Fruit fly (Drosophila melanogaster) whole organism, embryonic: ENCODE data around the gene CG6126.

Experiments used
- ATbp ChIP-seq: fragments of 200-800 bp; sonication (Bioruptor generic); optimal IDR thresholded peaks from 2 replicates; lab custom pipeline; 2017; ENCODE audit warnings: missing biosample characterization, mild to moderate bottlenecking, missing genetic modification characterization, missing genetic modification reagents
- CG10209 ChIP-seq: fragments of 200-800 bp; sonication (Bioruptor generic); optimal IDR thresholded peaks from 3 replicates; lab custom pipeline; 2017; ENCODE audit warnings: missing biosample characterization, mild to moderate bottlenecking, missing genetic modification characterization, missing genetic modification reagents
- CG10462 ChIP-seq: fragments of 200-800 bp; sonication (Bioruptor generic); optimal IDR thresholded peaks from 2 replicates; lab custom pipeline; 2016; ENCODE audit warnings: missing biosample characterization, missing genetic modification characterization
- CG10565 ChIP-seq: fragments of 200-800 bp; sonication (Bioruptor generic); optimal IDR thresholded peaks from 3 replicates; lab custom pipeline; 2016; ENCODE audit warnings: missing biosample characterization, mild to moderate bottlenecking, missing genetic modification characterization
- CG13296 ChIP-seq: fragments of 200-800 bp; sonication (Bioruptor generic); optimal IDR thresholded peaks from 3 replicates; lab custom pipeline; 2018; ENCODE audit warnings: missing biosample characterization, mild to moderate bottlenecking, missing genetic modification characterization
- CG13894 ChIP-seq: fragments of 200-800 bp; sonication (Bioruptor generic); optimal IDR thresholded peaks from 3 replicates; lab custom pipeline; 2018; ENCODE audit warnings: missing biosample characterization, mild to moderate bottlenecking, missing genetic modification characterization, moderate library complexity
- CG14014 ChIP-seq: fragments of 200-800 bp; sonication (Bioruptor generic); IDR thresholded peaks from 2 replicates; pipeline ENCODE4 v1.3.6; 2022; ENCODE audit warnings: missing biosample characterization, missing genetic modification characterization
- CG17361 ChIP-seq: fragments of 200-800 bp; sonication (Bioruptor generic); IDR thresholded peaks from 3 replicates; pipeline ENCODE4 v1.3.6; 2022; ENCODE audit warnings: missing biosample characterization, missing genetic modification characterization
- CG17829 ChIP-seq: fragments of 200-800 bp; optimal IDR thresholded peaks from 2 replicates; lab custom pipeline; 2019; ENCODE audit warnings: missing biosample characterization, mild to moderate bottlenecking, missing genetic modification characterization, moderate library complexity
- CG18262 ChIP-seq: fragments of 200-800 bp; optimal IDR thresholded peaks from 3 replicates; lab custom pipeline; 2019; ENCODE audit warnings: missing biosample characterization, mild to moderate bottlenecking, missing genetic modification characterization, moderate library complexity
- CG18599 ChIP-seq: fragments of 200-800 bp; sonication (Bioruptor generic); optimal IDR thresholded peaks from 3 replicates; lab custom pipeline; 2017; ENCODE audit warnings: missing biosample characterization, missing genetic modification characterization, mild to moderate bottlenecking, moderate library complexity, missing genetic modification reagents
- CG30431 ChIP-seq: fragments of 200-800 bp; sonication (Bioruptor generic); optimal IDR thresholded peaks from 2 replicates; lab custom pipeline; 2017; ENCODE audit warnings: missing biosample characterization, missing genetic modification characterization
- CG32767 ChIP-seq: fragments of 200-800 bp; sonication (Bioruptor generic); IDR thresholded peaks from 2 replicates; pipeline ENCODE4 v1.3.6; 2022; ENCODE audit warnings: missing biosample characterization, missing genetic modification characterization
- CG32772 ChIP-seq: fragments of 200-800 bp; sonication (Bioruptor generic); IDR thresholded peaks from 2 replicates; pipeline ENCODE4 v1.3.6; 2022; ENCODE audit warnings: missing biosample characterization, missing genetic modification characterization
- CG6272 ChIP-seq: fragments of 200-800 bp; sonication (Bioruptor generic); IDR thresholded peaks from 2 replicates; pipeline ENCODE4 v1.3.6; 2022; ENCODE audit warnings: missing biosample characterization, missing genetic modification characterization
- CG7271 ChIP-seq: fragments of 200-800 bp; sonication (Bioruptor generic); optimal IDR thresholded peaks from 2 replicates; lab custom pipeline; 2018; ENCODE audit warnings: missing biosample characterization, mild to moderate bottlenecking, missing genetic modification characterization, moderate library complexity
- CG9437 ChIP-seq: fragments of 200-800 bp; sonication (Bioruptor generic); optimal IDR thresholded peaks from 2 replicates; lab custom pipeline; 2018; ENCODE audit warnings: missing biosample characterization, mild to moderate bottlenecking, missing genetic modification characterization
- Dbx ChIP-seq: fragments of 200-800 bp; sonication (Bioruptor generic); IDR thresholded peaks from 3 replicates; pipeline ENCODE4 v1.3.6; 2022; ENCODE audit warnings: missing biosample characterization, missing genetic modification characterization
- Dp ChIP-seq: fragments of 200-800 bp; sonication (Bioruptor generic); optimal IDR thresholded peaks from 2 replicates; lab custom pipeline; 2018; ENCODE audit warnings: missing biosample characterization, mild to moderate bottlenecking, missing genetic modification characterization, moderate library complexity
- E2f1 ChIP-seq: fragments of 200-800 bp; sonication (Bioruptor generic); IDR thresholded peaks from 2 replicates; pipeline ENCODE4 v1.3.6; 2022; ENCODE audit warnings: missing biosample characterization, missing genetic modification characterization
- Ets97D ChIP-seq: fragments of 200-800 bp; sonication (Bioruptor generic); optimal IDR thresholded peaks from 3 replicates; lab custom pipeline; 2016; ENCODE audit warnings: missing biosample characterization, missing genetic modification characterization
- H15 ChIP-seq: fragments of 200-800 bp; sonication (Bioruptor generic); IDR thresholded peaks from 3 replicates; pipeline ENCODE4 v1.3.6; 2022; ENCODE audit warnings: missing biosample characterization, missing genetic modification characterization
- Mad ChIP-seq: fragments of 200-800 bp; sonication (Bioruptor generic); optimal IDR thresholded peaks from 2 replicates; lab custom pipeline; 2016; ENCODE audit warnings: missing biosample characterization, missing genetic modification characterization
- Myb ChIP-seq: fragments of 200-800 bp; sonication (Bioruptor generic); optimal IDR thresholded peaks from 2 replicates; lab custom pipeline; 2016; ENCODE audit warnings: missing biosample characterization, missing genetic modification characterization
- Pdp1 ChIP-seq, 2 experiments: fragments of 200-800 bp; sonication (Bioruptor generic); optimal IDR thresholded peaks; 3 replicates each; lab custom pipeline; 2016; ENCODE audit warnings: missing biosample characterization in 2 of 2, missing genetic modification characterization in 2 of 2, mild to moderate bottlenecking in 1 of 2, moderate library complexity in 1 of 2
- Scr ChIP-seq: fragments of 200-800 bp; sonication (Bioruptor generic); IDR thresholded peaks from 2 replicates; pipeline ENCODE4 v1.3.6; 2022; ENCODE audit warnings: missing biosample characterization, missing genetic modification characterization; ENCODE audit not compliant: partially characterized antibody
- Sry-β ChIP-seq: fragments of 200-800 bp; sonication (Bioruptor generic); optimal IDR thresholded peaks from 2 replicates; lab custom pipeline; 2018; ENCODE audit warnings: missing biosample characterization, mild to moderate bottlenecking, missing genetic modification characterization, moderate library complexity
- Usf ChIP-seq: fragments of 200-800 bp; sonication (Bioruptor generic); optimal IDR thresholded peaks from 2 replicates; lab custom pipeline; 2017; ENCODE audit warnings: missing genotype, missing biosample characterization, missing genetic modification characterization
- Xrp1 ChIP-seq: fragments of 200-800 bp; sonication (Bioruptor generic); IDR thresholded peaks from 2 replicates; pipeline ENCODE4 v1.3.6; 2022; ENCODE audit warnings: missing biosample characterization, missing genetic modification characterization
- ap ChIP-seq: fragments of 200-800 bp; sonication (Bioruptor generic); IDR thresholded peaks from 2 replicates; pipeline ENCODE4 v1.3.6; 2022; ENCODE audit warnings: missing biosample characterization, missing genetic modification characterization
- btn ChIP-seq: fragments of 200-800 bp; sonication (Bioruptor generic); optimal IDR thresholded peaks from 2 replicates; lab custom pipeline; 2016; ENCODE audit warnings: missing biosample characterization, missing genetic modification characterization
- chif ChIP-seq, 2 experiments: fragments of 200-800 bp; sonication (Bioruptor generic); optimal IDR thresholded peaks; 3 replicates each; lab custom pipeline; 2016; ENCODE audit warnings: missing biosample characterization in 2 of 2, missing genetic modification characterization in 2 of 2
- croc ChIP-seq: fragments of 200-800 bp; sonication (Bioruptor generic); conservative IDR thresholded peaks from 3 replicates; pipeline ENCODE4 v1.3.6; 2022; ENCODE audit warnings: missing biosample characterization, missing genetic modification characterization
- eve ChIP-seq, 2 experiments: fragments of >200 bp; optimal IDR thresholded peaks; 2 replicates each; lab custom pipeline; 2017; ENCODE audit warnings: missing biosample characterization in 2 of 2, missing genetic modification characterization in 2 of 2
- fd102C ChIP-seq: fragments of 200-800 bp; sonication (Bioruptor generic); optimal IDR thresholded peaks from 2 replicates; lab custom pipeline; 2018; ENCODE audit warnings: missing biosample characterization, mild to moderate bottlenecking, missing genetic modification characterization, moderate library complexity
- fru ChIP-seq: fragments of >200 bp; optimal IDR thresholded peaks from 2 replicates; lab custom pipeline; 2017
- ftz-f1 ChIP-seq: fragments of 200-800 bp; sonication (Bioruptor generic); optimal IDR thresholded peaks from 2 replicates; lab custom pipeline; 2016; ENCODE audit warnings: missing biosample characterization, missing genetic modification characterization
- fu2 ChIP-seq: fragments of 200-800 bp; sonication (Bioruptor generic); optimal IDR thresholded peaks from 2 replicates; lab custom pipeline; 2016; ENCODE audit warnings: missing biosample characterization, missing genetic modification characterization
- gem ChIP-seq: fragments of 200-800 bp; sonication (Bioruptor generic); optimal IDR thresholded peaks from 2 replicates; lab custom pipeline; 2019; ENCODE audit warnings: missing biosample characterization, mild to moderate bottlenecking, missing genetic modification characterization, moderate library complexity
- grn ChIP-seq: fragments of 200-800 bp; sonication (Bioruptor generic); optimal IDR thresholded peaks from 3 replicates; lab custom pipeline; 2017; ENCODE audit warnings: missing biosample characterization, missing genetic modification characterization
- gt ChIP-seq: fragments of 200-800 bp; sonication (Bioruptor generic); IDR thresholded peaks from 2 replicates; pipeline ENCODE4 v1.3.6; 2022; ENCODE audit warnings: missing biosample characterization, missing genetic modification characterization
- maf-S ChIP-seq: fragments of 200-800 bp; sonication (Bioruptor generic); optimal IDR thresholded peaks from 2 replicates; lab custom pipeline; 2016; ENCODE audit warnings: missing biosample characterization, missing genetic modification characterization
- oc ChIP-seq: fragments of 200-800 bp; sonication (Bioruptor generic); optimal IDR thresholded peaks from 2 replicates; lab custom pipeline; 2018; ENCODE audit warnings: missing biosample characterization, mild to moderate bottlenecking, missing genetic modification characterization, moderate library complexity
- otp ChIP-seq: fragments of 200-800 bp; sonication (Bioruptor generic); IDR thresholded peaks from 3 replicates; pipeline ENCODE4, ENCODE4 v1.3.6; 2022; ENCODE audit warnings: missing biosample characterization, missing genetic modification characterization
- pita ChIP-seq: fragments of 200-800 bp; sonication (Bioruptor generic); optimal IDR thresholded peaks from 2 replicates; lab custom pipeline; 2017; ENCODE audit warnings: missing biosample characterization, mild to moderate bottlenecking, missing genetic modification characterization
- run ChIP-seq: fragments of 200-800 bp; sonication (Bioruptor generic); optimal IDR thresholded peaks from 3 replicates; lab custom pipeline; 2018; ENCODE audit warnings: missing biosample characterization, mild to moderate bottlenecking, missing genetic modification characterization
- schlank ChIP-seq: fragments of 200-800 bp; sonication (Bioruptor generic); optimal IDR thresholded peaks from 2 replicates; lab custom pipeline; 2018; ENCODE audit warnings: missing biosample characterization, mild to moderate bottlenecking, missing genetic modification characterization
- sd ChIP-seq: fragments of 200-800 bp; sonication (Bioruptor generic); optimal IDR thresholded peaks from 3 replicates; lab custom pipeline; 2018; ENCODE audit warnings: missing biosample characterization, mild to moderate bottlenecking, missing genetic modification characterization, moderate library complexity
- sima ChIP-seq: fragments of 200-800 bp; sonication (Bioruptor generic); optimal IDR thresholded peaks from 2 replicates; lab custom pipeline; 2016; ENCODE audit warnings: missing biosample characterization, missing genetic modification characterization
- tx ChIP-seq: fragments of 200-800 bp; sonication (Bioruptor generic); optimal IDR thresholded peaks from 2 replicates; lab custom pipeline; 2016; ENCODE audit warnings: missing biosample characterization, missing genetic modification characterization

CG6126 gene

DNA sequence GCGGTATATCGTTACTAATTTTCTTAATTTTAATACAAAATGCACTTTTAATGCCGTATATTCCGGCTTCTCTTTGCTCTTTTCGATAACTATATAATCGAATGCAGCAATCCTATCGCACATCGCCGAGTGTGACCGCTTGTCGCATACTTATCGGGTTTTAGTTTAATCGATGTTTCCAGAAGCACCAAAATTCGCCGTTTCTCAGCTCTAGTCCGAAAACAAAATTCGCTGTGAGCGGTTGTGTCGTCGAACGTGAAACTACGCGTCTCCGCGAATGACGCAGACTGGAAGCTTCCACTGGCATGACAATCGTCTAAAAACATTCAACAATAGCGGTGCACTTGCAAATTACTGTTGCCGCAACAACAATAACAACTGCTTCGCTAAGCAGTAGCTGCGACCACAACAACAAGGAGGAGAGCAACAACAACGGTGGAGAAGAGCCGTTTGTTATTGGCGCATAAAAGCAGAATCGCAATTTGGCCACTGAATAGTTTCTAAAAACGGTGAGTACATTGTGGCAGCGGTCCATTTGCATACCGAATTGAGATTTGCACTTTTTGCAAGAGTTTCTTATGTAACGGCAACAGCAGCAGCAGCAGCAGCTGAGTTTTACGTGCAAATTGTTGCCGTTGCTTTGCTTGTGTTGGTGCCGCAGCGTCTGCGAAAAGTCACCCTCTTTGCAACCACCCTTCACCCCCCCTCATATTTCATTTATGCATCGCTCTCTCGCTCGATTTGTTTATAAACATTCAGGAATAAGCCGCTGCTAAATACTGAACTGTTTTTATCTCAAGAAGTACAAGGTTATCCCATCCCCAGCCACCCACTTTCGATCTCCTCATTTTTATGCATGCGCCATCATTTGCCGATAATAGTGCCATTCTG is 15.8 kb downstream of the CG6126 start, which contains the start of gene sra (continued):
- TF ChIP-seq Dbx (peak; percentile 60; the same call in 1 of the 3 replicates), croc (GFP tag; lab: Robert Waterston, UW) (no peak), grn (GFP tag; lab: Kevin White, UChicago) (no peak), Pdp1 (GFP tag; optimal IDR thresholded peaks at IDR 0.05; lab: Kevin White, UChicago) (peak in 1 of 2 experiments; percentile 16), CG6272 (GFP tag; lab: Robert Waterston, UW) (peak; percentile 21; the same call in 1 of the 2 replicates), CG32767 (GFP tag; lab: Robert Waterston, UW) (no peak), Usf (GFP tag; lab: Kevin White, UChicago) (no peak), gt (GFP tag; lab: Robert Waterston, UW) (no peak), CG13894 (tag; lab: Kevin White, UChicago) (peak; percentile 52), ATbp (GFP tag; lab: Kevin White, UChicago) (no peak), CG7271 (tag; lab: Kevin White, UChicago) (peak; percentile 3), tx (GFP tag; lab: Kevin White, UChicago) (peak; percentile 16), maf-S (GFP tag; lab: Kevin White, UChicago) (peak; percentile 13), fru (lab: Kevin White, UChicago) (no peak), CG17361 (GFP tag; lab: Robert Waterston, UW) (no peak), Sry-β (no peak), chif (GFP tag; optimal IDR thresholded peaks at IDR 0.05; lab: Kevin White, UChicago) (peak in 1 of 2 experiments; percentile 7), Mad (peak; percentile 44), pita (GFP tag; lab: Kevin White, UChicago) (no peak), CG10462 (GFP tag; lab: Kevin White, UChicago) (no peak), CG13296 (peak; percentile 1), ftz-f1 (GFP tag; lab: Kevin White, UChicago) (no peak), Xrp1 (GFP tag; lab: Robert Waterston, UW) (peak; percentile 36; the same call in 1 of the 2 replicates), Dp (GFP tag; lab: Kevin White, UChicago) (peak; percentile 46), CG9437 (GFP tag; lab: Kevin White, UChicago) (no peak), run (tag; lab: Kevin White, UChicago) (no peak), Scr (GFP tag; lab: Robert Waterston, UW) (peak; percentile 94), schlank (tag; lab: Kevin White, UChicago) (no peak), CG32772 (GFP tag; lab: Robert Waterston, UW) (no peak), Ets97D (GFP tag; lab: Kevin White, UChicago) (peak; percentile 76), CG18262 (tag; lab: Kevin White, UChicago) (peak; percentile 31), oc (tag; lab: Kevin White, UChicago) (no peak), sima (no peak), btn (GFP tag; lab: Kevin White, UChicago) (no peak), otp (GFP tag; lab: Robert Waterston, UW) (no peak), CG10209 (peak; percentile 12), E2f1 (GFP tag; lab: Robert Waterston, UW) (no peak), CG17829 (tag; lab: Kevin White, UChicago) (peak; percentile 72), CG10565 (GFP tag; lab: Kevin White, UChicago) (no peak), sd (tag; lab: Kevin White, UChicago) (peak; percentile 55), ap (no peak), gem (tag; lab: Kevin White, UChicago) (no peak), CG30431 (GFP tag; lab: Kevin White, UChicago) (no peak), eve (GFP tag; optimal IDR thresholded peaks at IDR 0.05; lab: Kevin White, UChicago) (no peak), Myb (GFP tag; lab: Kevin White, UChicago) (peak; percentile 54), CG18599 (GFP tag; lab: Kevin White, UChicago) (peak; percentile 45), fu2 (GFP tag; lab: Kevin White, UChicago) (no peak), CG14014 (GFP tag; lab: Robert Waterston, UW) (peak; percentile 33; the same call in 1 of the 2 replicates), H15 (GFP tag; lab: Robert Waterston, UW) (no peak), fd102C (GFP tag; lab: Kevin White, UChicago) (no peak)
